Worm (Caenorhabditis elegans) whole organism, young adult: ENCODE measurements around the gene F40F9.3.

ENCODE experiments used
- D2030.7 ChIP-seq: fragments of 200-800 bp; sonication (Bioruptor generic); IDR thresholded peaks from 2 replicates; pipeline ENCODE4 v1.3.6; 2022; ENCODE audit warnings: missing genetic modification reagents, missing genetic modification characterization, missing compliant biosample characterization
- Y67H2A.10 ChIP-seq: fragments of 200-800 bp; sonication (Bioruptor generic); conservative IDR thresholded peaks from 2 replicates; pipeline ENCODE4 v1.3.6; 2022; ENCODE audit warnings: missing genetic modification reagents, missing genetic modification characterization, missing compliant biosample characterization
- ZK185.1 ChIP-seq: sonication (generic microtip); optimal IDR thresholded peaks from 2 replicates; lab custom pipeline; 2016; ENCODE audit warnings: mild to moderate bottlenecking, missing genetic modification characterization, missing compliant biosample characterization; ENCODE audit not compliant: poor library complexity, severe bottlenecking
- atf-7 ChIP-seq: sonication (generic microtip); optimal IDR thresholded peaks from 2 replicates; lab custom pipeline; 2017; ENCODE audit warnings: mild to moderate bottlenecking, missing genetic modification characterization, missing compliant biosample characterization
- athp-1 ChIP-seq: sonication (generic microtip); optimal IDR thresholded peaks from 2 replicates; lab custom pipeline; 2017; ENCODE audit warnings: mild to moderate bottlenecking, missing genetic modification characterization, missing compliant biosample characterization
- cebp-1 ChIP-seq, 2 experiments: fragments of 200-800 bp in 1 of 2; sonication (Bioruptor generic) in 1 of 2; sonication (generic microtip) in 1 of 2; IDR thresholded peaks in 1 of 2; optimal IDR thresholded peaks in 1 of 2; 2 replicates each; pipeline versions ENCODE4 v1.3.6 to Lab custom; 2017 to 2022; ENCODE audit warnings: missing compliant biosample characterization in 2 of 2, missing genetic modification characterization in 2 of 2, mild to moderate bottlenecking in 1 of 2, missing genetic modification reagents in 1 of 2, moderate library complexity in 1 of 2
- ceh-40 ChIP-seq: fragments of 200-800 bp; sonication (Bioruptor generic); IDR thresholded peaks from 2 replicates; pipeline ENCODE4 v1.3.6; 2022; ENCODE audit warnings: missing genetic modification characterization, missing compliant biosample characterization
- ceh-58 ChIP-seq: fragments of 200-800 bp; sonication (Bioruptor generic); IDR thresholded peaks from 2 replicates; pipeline ENCODE4 v1.3.6; 2022; ENCODE audit warnings: missing genetic modification characterization, missing compliant biosample characterization
- die-1 ChIP-seq: sonication (generic microtip); optimal IDR thresholded peaks from 2 replicates; lab custom pipeline; 2016; ENCODE audit warnings: missing genotype, mild to moderate bottlenecking, missing genetic modification characterization, missing compliant biosample characterization
- egl-44 ChIP-seq: fragments of 200-800 bp; sonication (Bioruptor generic); IDR thresholded peaks from 2 replicates; pipeline ENCODE4 v1.3.6; 2022; ENCODE audit warnings: missing genetic modification reagents, missing genetic modification characterization, missing compliant biosample characterization
- ekl-4 ChIP-seq: fragments of 200-800 bp; sonication (Bioruptor generic); IDR thresholded peaks from 2 replicates; pipeline ENCODE4 v1.3.6; 2022; ENCODE audit warnings: missing genetic modification reagents, missing genetic modification characterization, missing compliant biosample characterization
- him-1 ChIP-seq: sonication (generic microtip); optimal IDR thresholded peaks from 2 replicates; lab custom pipeline; 2016; ENCODE audit warnings: missing genotype, missing genetic modification reagents, missing genetic modification characterization, missing compliant biosample characterization
- hlh-26 ChIP-seq: fragments of 200-800 bp; sonication (Bioruptor generic); conservative IDR thresholded peaks from 2 replicates; pipeline ENCODE4 v1.3.6; 2022; ENCODE audit warnings: missing genetic modification reagents, missing genetic modification characterization, missing compliant biosample characterization
- hrde-1 ChIP-seq: sonication (generic microtip); optimal IDR thresholded peaks from 2 replicates; lab custom pipeline; 2016; ENCODE audit warnings: missing genetic modification characterization, mild to moderate bottlenecking, missing compliant biosample characterization, moderate library complexity, missing genotype, missing genetic modification reagents, borderline replicate concordance
- lin-26 ChIP-seq: fragments of 200-800 bp; sonication (Bioruptor generic); IDR thresholded peaks from 2 replicates; pipeline ENCODE4 v1.3.6; 2022; ENCODE audit warnings: missing genetic modification reagents, missing genetic modification characterization, missing compliant biosample characterization
- lin-35 ChIP-seq, 3 experiments: fragments of 150-350 bp in 2 of 3; sonication (generic microtip) in 1 of 3; optimal IDR thresholded peaks; 2 replicates each; lab custom pipeline; 2014 to 2018; ENCODE audit warnings: missing biosample characterization in 3 of 3, missing genetic modification characterization in 3 of 3, missing genetic modification reagents in 3 of 3
- lsy-27 ChIP-seq: sonication (generic microtip); optimal IDR thresholded peaks from 2 replicates; lab custom pipeline; 2017; ENCODE audit warnings: missing genetic modification characterization, mild to moderate bottlenecking, missing compliant biosample characterization, antibody characterized with exemption, missing genotype, borderline replicate concordance; ENCODE audit not compliant: insufficient read depth
- madf-6 ChIP-seq: fragments of 200-800 bp; sonication (Bioruptor generic); IDR thresholded peaks from 2 replicates; pipeline ENCODE4 v1.3.6; 2022; ENCODE audit warnings: missing genetic modification reagents, missing genetic modification characterization, missing compliant biosample characterization
- madf-8 ChIP-seq: fragments of 200-800 bp; sonication (Bioruptor generic); conservative IDR thresholded peaks from 2 replicates; pipeline ENCODE4 v1.3.6; 2022; ENCODE audit warnings: missing genetic modification reagents, missing genetic modification characterization, missing compliant biosample characterization
- rcor-1 ChIP-seq: fragments of 200-800 bp; sonication (Bioruptor generic); IDR thresholded peaks from 2 replicates; pipeline ENCODE4 v1.3.6; 2022; ENCODE audit warnings: missing genetic modification reagents, missing genetic modification characterization, missing compliant biosample characterization
- rec-8 ChIP-seq, 2 experiments: sonication (generic microtip); optimal IDR thresholded peaks; 2 replicates each; lab custom pipeline; 2016; ENCODE audit warnings: mild to moderate bottlenecking in 2 of 2, missing genetic modification characterization in 2 of 2, missing genetic modification reagents in 2 of 2, missing genotype in 2 of 2, missing biosample characterization in 1 of 2, missing compliant biosample characterization in 1 of 2, moderate library complexity in 1 of 2
- sea-2 ChIP-seq: fragments of 200-800 bp; sonication (Bioruptor generic); IDR thresholded peaks from 2 replicates; pipeline ENCODE4 v1.3.6; 2022; ENCODE audit warnings: missing genetic modification characterization, missing compliant biosample characterization
- snpc-1.3 ChIP-seq: sonication (generic microtip); optimal IDR thresholded peaks from 2 replicates; lab custom pipeline; 2017; ENCODE audit warnings: missing genetic modification characterization, mild to moderate bottlenecking, missing compliant biosample characterization, antibody characterized with exemption, moderate library complexity, missing genotype, missing genetic modification reagents; ENCODE audit not compliant: insufficient read depth
- snpc-4 ChIP-seq, 5 experiments: fragments of 150-350 bp in 1 of 5; sonication (generic microtip) in 4 of 5; optimal IDR thresholded peaks; 2 replicates each; lab custom pipeline; 2014 to 2018; ENCODE audit warnings: missing genetic modification characterization in 5 of 5, missing biosample characterization in 3 of 5, antibody characterized with exemption in 2 of 5, mild to moderate bottlenecking in 2 of 5, missing compliant biosample characterization in 2 of 5, missing genotype in 2 of 5, moderate library complexity in 2 of 5, missing genetic modification reagents in 1 of 5
- somi-1 ChIP-seq: fragments of 200-800 bp; sonication (Bioruptor generic); optimal IDR thresholded peaks from 2 replicates; lab custom pipeline; 2018; ENCODE audit warnings: mild to moderate bottlenecking, missing genetic modification characterization, missing compliant biosample characterization
- unc-62 ChIP-seq: fragments of 150-350 bp; optimal IDR thresholded peaks from 2 replicates; lab custom pipeline; 2014; ENCODE audit warnings: missing biosample characterization, missing genetic modification reagents, missing genetic modification characterization
- zim-3 ChIP-seq: sonication (generic microtip); optimal IDR thresholded peaks from 2 replicates; lab custom pipeline; 2017; ENCODE audit warnings: mild to moderate bottlenecking, missing genetic modification characterization, moderate library complexity, missing compliant biosample characterization
- ztf-26 ChIP-seq: sonication (generic microtip); optimal IDR thresholded peaks from 2 replicates; lab custom pipeline; 2017; ENCODE audit warnings: missing genetic modification characterization, missing compliant biosample characterization
- ztf-28 ChIP-seq: fragments of 200-800 bp; sonication (Bioruptor generic); IDR thresholded peaks from 2 replicates; pipeline ENCODE4 v1.3.6; 2022; ENCODE audit warnings: missing genetic modification reagents, missing genetic modification characterization, missing compliant biosample characterization
- ztf-3 ChIP-seq: fragments of 200-800 bp; sonication (Bioruptor generic); optimal IDR thresholded peaks from 2 replicates; lab custom pipeline; 2018; ENCODE audit warnings: mild to moderate bottlenecking, missing genetic modification characterization, missing compliant biosample characterization
- ztf-6 ChIP-seq: fragments of 200-800 bp; sonication (Bioruptor generic); IDR thresholded peaks from 2 replicates; pipeline ENCODE4 v1.3.6; 2022; ENCODE audit warnings: missing genetic modification reagents, missing genetic modification characterization, missing compliant biosample characterization

Gene F40F9.3

DNA sequence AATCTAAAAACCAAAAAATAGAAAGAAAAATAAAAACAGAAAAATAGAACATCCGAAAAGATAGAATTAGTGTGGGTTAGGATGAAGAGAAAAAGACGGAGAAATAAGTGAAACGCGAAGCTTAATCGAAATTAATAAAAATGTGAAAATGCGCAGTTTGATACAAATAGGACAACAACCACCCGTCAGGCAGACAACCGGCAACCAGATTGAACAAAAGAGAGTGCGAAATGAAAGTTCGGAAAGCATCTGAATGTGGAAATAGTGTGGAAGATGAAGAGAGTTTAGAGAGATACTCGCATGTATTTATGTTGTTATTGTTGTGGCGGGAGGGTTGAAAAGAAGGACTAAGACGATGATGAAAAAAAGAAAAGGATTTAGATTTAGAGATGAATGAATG lies 43.4 kb downstream of the F40F9.3 start:
- TF ChIP-seq ztf-26 (tag; lab: Kevin White, UChicago) (no peak), rcor-1 (no peak), egl-44 (GFP tag; lab: Robert Waterston, UW) (no peak), rec-8 (tag; optimal IDR thresholded peaks at IDR 0.05; lab: Kevin White, UChicago) (no peak), zim-3 (tag; lab: Kevin White, UChicago) (no peak), sea-2 (GFP tag; lab: Robert Waterston, UW) (no peak), ekl-4 (no peak), athp-1 (no peak), hrde-1 (tag; lab: Kevin White, UChicago) (no peak), ceh-40 (GFP tag; lab: Robert Waterston, UW) (no peak), him-1 (tag; lab: Kevin White, UChicago) (no peak), madf-6 (no peak), ztf-6 (GFP tag; lab: Robert Waterston, UW) (no peak), atf-7 (tag; lab: Kevin White, UChicago) (no peak), D2030.7 (GFP tag; lab: Robert Waterston, UW) (no peak), lin-26 (no peak), madf-8 (GFP tag; lab: Robert Waterston, UW) (no peak), ztf-3 (GFP tag; lab: Kevin White, UChicago) (no peak), ceh-58 (GFP tag; lab: Robert Waterston, UW) (no peak), snpc-4 (GFP tag; optimal IDR thresholded peaks at IDR 0.05; lab: Kevin White, UChicago) (no peak), snpc-4 (tag; optimal IDR thresholded peaks at IDR 0.05; lab: Kevin White, UChicago) (no peak)
- TF ChIP-seq, all 124 proteins: peak for 0

DNA sequence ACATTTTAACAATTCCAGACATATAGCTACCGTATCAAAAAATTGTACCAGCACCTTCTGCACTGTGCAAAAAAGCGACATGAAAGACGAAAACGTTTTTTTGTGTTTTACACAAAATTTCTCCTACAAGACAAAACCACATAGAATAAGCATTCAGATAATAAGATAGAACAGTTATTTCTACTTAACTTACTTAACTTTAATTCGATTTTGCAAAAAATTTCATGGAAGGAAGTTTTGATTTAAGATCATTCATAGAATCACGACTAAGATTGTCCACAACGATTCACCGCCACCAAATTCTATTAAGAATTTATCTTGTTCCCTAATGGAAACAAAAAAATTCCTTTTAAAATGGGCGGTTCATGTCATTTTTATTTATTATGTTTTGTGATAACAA lies 48.8 kb downstream of the F40F9.3 start:
- TF ChIP-seq rec-8 (tag; optimal IDR thresholded peaks at IDR 0.05; lab: Kevin White, UChicago) (no peak), sea-2 (GFP tag; lab: Robert Waterston, UW) (no peak), somi-1 (GFP tag; lab: Kevin White, UChicago) (no peak), madf-8 (GFP tag; lab: Robert Waterston, UW) (no peak), cebp-1 (GFP tag; IDR thresholded peaks at IDR 0.05; lab: Robert Waterston, UW) (no peak), cebp-1 (tag; optimal IDR thresholded peaks at IDR 0.05; lab: Kevin White, UChicago) (no peak), lsy-27 (no peak), ZK185.1 (tag; lab: Kevin White, UChicago) (no peak), ztf-3 (GFP tag; lab: Kevin White, UChicago) (no peak)

DNA sequence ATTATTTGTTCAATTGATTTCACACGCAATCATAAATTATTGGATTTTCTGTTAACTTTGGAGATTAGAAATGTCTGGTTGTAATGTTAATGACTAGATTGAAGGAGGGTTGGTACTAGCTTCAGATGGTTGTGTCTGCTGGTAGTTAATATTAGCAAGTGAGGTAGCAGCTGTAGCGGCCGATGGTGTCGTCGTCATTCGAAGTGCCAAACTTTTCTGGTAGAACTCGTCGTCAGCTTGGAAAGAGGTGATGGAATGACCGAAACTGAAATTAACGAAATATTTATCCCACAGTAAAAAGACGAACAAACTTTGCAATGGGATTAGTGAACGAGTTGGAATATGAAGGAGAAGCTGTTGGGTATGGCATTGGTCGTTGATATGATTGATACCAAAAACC lies 49.5 kb downstream of the F40F9.3 start:
- TF ChIP-seq rec-8 (tag; optimal IDR thresholded peaks at IDR 0.05; lab: Kevin White, UChicago) (no peak), ztf-6 (GFP tag; lab: Robert Waterston, UW) (no peak), ztf-28 (GFP tag; lab: Robert Waterston, UW) (no peak), ceh-40 (GFP tag; lab: Robert Waterston, UW) (no peak), snpc-1.3 (no peak), die-1 (tag; lab: Kevin White, UChicago) (no peak), hlh-26 (GFP tag; lab: Robert Waterston, UW) (no peak), sea-2 (GFP tag; lab: Robert Waterston, UW) (no peak), unc-62 (no peak)

DNA sequence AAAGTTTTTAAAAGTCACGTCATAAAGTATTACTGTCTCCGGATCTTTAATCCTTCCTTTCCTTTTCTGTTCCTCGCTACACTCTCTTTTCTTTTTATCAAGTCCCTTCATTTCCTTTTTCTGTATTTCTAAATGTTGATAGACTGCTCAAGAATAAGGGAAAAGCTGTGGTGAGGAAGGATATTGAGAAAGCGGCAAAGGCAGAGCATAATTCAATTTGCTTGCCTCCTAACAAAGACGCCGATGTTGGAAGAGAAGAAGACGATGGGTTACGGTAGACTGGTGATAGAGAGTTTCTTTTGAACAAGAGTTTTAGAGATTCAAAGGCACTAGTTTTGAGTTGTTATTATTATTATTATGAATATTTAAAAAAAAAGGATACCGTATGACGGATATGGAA lies 50.6 kb downstream of the F40F9.3 start:
- peak; percentile 9 for TF ChIP-seq somi-1 (GFP tag; lab: Kevin White, UChicago)
- TF ChIP-seq Y67H2A.10 (GFP tag; lab: Robert Waterston, UW): no peak
- TF ChIP-seq lin-35 (GFP tag; optimal IDR thresholded peaks at IDR 0.05; lab: Kevin White, UChicago): peak in 1 of 3 experiments; percentile 27
